Fruit fly (Drosophila melanogaster) whole organism, prepupa: ENCODE measurements around the gene grim.

Source experiments
- Blimp-1 ChIP-seq: fragments of 200-800 bp; sonication (Bioruptor generic); optimal IDR thresholded peaks from 3 replicates; lab custom pipeline; 2017; ENCODE audit warnings: missing biosample characterization, missing genetic modification characterization, mild to moderate bottlenecking, moderate library complexity, missing genetic modification reagents
- CG10631 ChIP-seq: fragments of 200-800 bp; sonication (Bioruptor generic); optimal IDR thresholded peaks from 2 replicates; lab custom pipeline; 2016; ENCODE audit warnings: missing biosample characterization, missing genetic modification characterization
- CG10669 ChIP-seq: fragments of 200-800 bp; sonication (Bioruptor generic); optimal IDR thresholded peaks from 3 replicates; lab custom pipeline; 2018; ENCODE audit warnings: missing biosample characterization, mild to moderate bottlenecking, missing genetic modification characterization, moderate library complexity
- CG11762 ChIP-seq: fragments of 200-800 bp; sonication (Bioruptor generic); optimal IDR thresholded peaks from 3 replicates; lab custom pipeline; 2016; ENCODE audit warnings: missing biosample characterization, missing genetic modification characterization; ENCODE audit not compliant: insufficient read depth
- CG11902 ChIP-seq: fragments of 200-800 bp; sonication (Bioruptor generic); optimal IDR thresholded peaks from 3 replicates; lab custom pipeline; 2016; ENCODE audit warnings: missing biosample characterization, missing genetic modification characterization
- CG15336 ChIP-seq: fragments of 200-800 bp; sonication (Bioruptor generic); IDR thresholded peaks from 2 replicates; pipeline ENCODE4 v1.3.6; 2022; ENCODE audit warnings: missing biosample characterization, missing genetic modification characterization
- CG1621 ChIP-seq: fragments of 200-800 bp; sonication (Bioruptor generic); optimal IDR thresholded peaks from 3 replicates; lab custom pipeline; 2018; ENCODE audit warnings: missing biosample characterization, mild to moderate bottlenecking, missing genetic modification characterization
- CG3032 ChIP-seq: fragments of 200-800 bp; optimal IDR thresholded peaks from 2 replicates; lab custom pipeline; 2019; ENCODE audit warnings: missing biosample characterization, mild to moderate bottlenecking, missing genetic modification characterization, moderate library complexity
- CG31627 ChIP-seq: fragments of 200-800 bp; sonication (Bioruptor generic); optimal IDR thresholded peaks from 3 replicates; lab custom pipeline; 2016; ENCODE audit warnings: missing biosample characterization, missing genetic modification characterization
- CG34406 ChIP-seq: fragments of 200-800 bp; sonication (Bioruptor generic); optimal IDR thresholded peaks from 3 replicates; lab custom pipeline; 2016; ENCODE audit warnings: missing biosample characterization, missing genetic modification characterization
- CG4318 ChIP-seq: fragments of 200-800 bp; sonication (Bioruptor generic); optimal IDR thresholded peaks from 3 replicates; lab custom pipeline; 2017; ENCODE audit warnings: missing biosample characterization, mild to moderate bottlenecking, missing genetic modification characterization
- CG6276 ChIP-seq: fragments of 200-800 bp; sonication (Bioruptor generic); optimal IDR thresholded peaks from 2 replicates; lab custom pipeline; 2017; ENCODE audit warnings: missing biosample characterization, mild to moderate bottlenecking, missing genetic modification characterization
- CG6792 ChIP-seq: fragments of 200-800 bp; sonication (Bioruptor generic); optimal IDR thresholded peaks from 3 replicates; lab custom pipeline; 2016; ENCODE audit warnings: missing biosample characterization, missing genetic modification characterization
- CG6808 ChIP-seq: fragments of 200-800 bp; sonication (Bioruptor generic); optimal IDR thresholded peaks from 3 replicates; lab custom pipeline; 2017; ENCODE audit warnings: missing biosample characterization, missing genetic modification characterization, mild to moderate bottlenecking, moderate library complexity, missing genetic modification reagents
- CG8119 ChIP-seq: fragments of 200-800 bp; sonication (Bioruptor generic); IDR thresholded peaks from 3 replicates; pipeline ENCODE4 v1.3.6; 2022; ENCODE audit warnings: missing biosample characterization, missing genetic modification characterization
- CG8319 ChIP-seq: fragments of 200-800 bp; sonication (Bioruptor generic); optimal IDR thresholded peaks from 3 replicates; lab custom pipeline; 2016; ENCODE audit warnings: missing biosample characterization, missing genetic modification characterization
- CG9139 ChIP-seq: fragments of 200-800 bp; sonication (Bioruptor generic); optimal IDR thresholded peaks from 3 replicates; lab custom pipeline; 2017; ENCODE audit warnings: missing biosample characterization, mild to moderate bottlenecking, missing genetic modification characterization
- Eip75B ChIP-seq: fragments of 200-800 bp; sonication (Bioruptor generic); optimal IDR thresholded peaks from 3 replicates; lab custom pipeline; 2016; ENCODE audit warnings: missing biosample characterization, missing genetic modification characterization
- Eip78C ChIP-seq: fragments of 200-800 bp; sonication (Bioruptor generic); peaks from one replicate; lab custom pipeline; 2016; ENCODE audit warnings: missing biosample characterization, missing genetic modification characterization
- Eip93F ChIP-seq: fragments of 200-800 bp; sonication (Bioruptor generic); optimal IDR thresholded peaks from 2 replicates; lab custom pipeline; 2016; ENCODE audit warnings: missing biosample characterization, mild to moderate bottlenecking, missing genetic modification characterization
- Ets21C ChIP-seq: fragments of 200-800 bp; sonication (Bioruptor generic); optimal IDR thresholded peaks from 3 replicates; lab custom pipeline; 2016; ENCODE audit warnings: missing biosample characterization, missing genetic modification characterization
- Ets96B ChIP-seq: fragments of 200-800 bp; optimal IDR thresholded peaks from 2 replicates; lab custom pipeline; 2019; ENCODE audit warnings: missing biosample characterization, mild to moderate bottlenecking, missing genetic modification characterization, moderate library complexity
- Gug ChIP-seq: fragments of 200-800 bp; sonication (Bioruptor generic); IDR thresholded peaks from 2 replicates; pipeline ENCODE4 v1.3.6; 2022; ENCODE audit warnings: missing biosample characterization, missing genetic modification characterization
- Hr38 ChIP-seq: sonication (Bioruptor generic); optimal IDR thresholded peaks from 2 replicates; lab custom pipeline; 2016; ENCODE audit warnings: missing biosample characterization, missing genetic modification characterization
- Hr39 ChIP-seq: fragments of 200-800 bp; sonication (Bioruptor generic); optimal IDR thresholded peaks from 2 replicates; lab custom pipeline; 2016; ENCODE audit warnings: missing biosample characterization, missing genetic modification characterization
- OdsH ChIP-seq: fragments of 200-800 bp; sonication (Bioruptor generic); optimal IDR thresholded peaks from 3 replicates; lab custom pipeline; 2016; ENCODE audit warnings: missing biosample characterization, missing genetic modification characterization
- Smox ChIP-seq: fragments of 200-800 bp; sonication (Bioruptor generic); optimal IDR thresholded peaks from 3 replicates; lab custom pipeline; 2016; ENCODE audit warnings: missing biosample characterization, missing genetic modification characterization
- Sox102F ChIP-seq: fragments of 200-800 bp; sonication (Bioruptor generic); optimal IDR thresholded peaks from 2 replicates; lab custom pipeline; 2016; ENCODE audit warnings: missing biosample characterization, mild to moderate bottlenecking, missing genetic modification characterization
- Sox14 ChIP-seq: fragments of 200-800 bp; sonication (Bioruptor generic); optimal IDR thresholded peaks from 3 replicates; lab custom pipeline; 2016; ENCODE audit warnings: missing biosample characterization, missing genetic modification characterization
- Sox15 ChIP-seq: fragments of 200-800 bp; sonication (Bioruptor generic); optimal IDR thresholded peaks from 3 replicates; lab custom pipeline; 2016; ENCODE audit warnings: missing biosample characterization, missing genetic modification characterization
- achi ChIP-seq: fragments of 200-800 bp; sonication (Bioruptor generic); optimal IDR thresholded peaks from 3 replicates; lab custom pipeline; 2016; ENCODE audit warnings: missing biosample characterization, missing genetic modification characterization
- acj6 ChIP-seq: fragments of 200-800 bp; sonication (Bioruptor generic); optimal IDR thresholded peaks from 3 replicates; lab custom pipeline; 2016; ENCODE audit warnings: missing biosample characterization, missing genetic modification characterization
- cyc ChIP-seq: fragments of 200-800 bp; sonication (Bioruptor generic); optimal IDR thresholded peaks from 3 replicates; lab custom pipeline; 2016; ENCODE audit warnings: missing biosample characterization, missing genetic modification characterization
- dsx ChIP-seq: fragments of 200-800 bp; optimal IDR thresholded peaks from 3 replicates; lab custom pipeline; 2019; ENCODE audit warnings: missing biosample characterization, mild to moderate bottlenecking, missing genetic modification characterization, moderate library complexity; ENCODE audit not compliant: poor library complexity, severe bottlenecking
- eg ChIP-seq: fragments of 200-800 bp; sonication (Bioruptor generic); IDR thresholded peaks from 3 replicates; pipeline ENCODE4 v1.3.6; 2022; ENCODE audit warnings: missing biosample characterization, missing genetic modification characterization
- esn ChIP-seq: fragments of 200-800 bp; sonication (Bioruptor generic); optimal IDR thresholded peaks from 2 replicates; lab custom pipeline; 2016; ENCODE audit warnings: missing biosample characterization, mild to moderate bottlenecking, missing genetic modification characterization, moderate library complexity
- fd59A ChIP-seq: fragments of 200-800 bp; sonication (Bioruptor generic); optimal IDR thresholded peaks from 2 replicates; lab custom pipeline; 2017; ENCODE audit warnings: missing biosample characterization, mild to moderate bottlenecking, missing genetic modification characterization, missing genetic modification reagents
- fd85E ChIP-seq: fragments of 200-800 bp; sonication (Bioruptor generic); optimal IDR thresholded peaks from 3 replicates; lab custom pipeline; 2016; ENCODE audit warnings: missing biosample characterization, missing genetic modification characterization
- fkh ChIP-seq: fragments of 200-800 bp; sonication (Bioruptor generic); optimal IDR thresholded peaks from 3 replicates; lab custom pipeline; 2017; ENCODE audit warnings: missing biosample characterization, mild to moderate bottlenecking, missing genetic modification characterization, moderate library complexity
- lz ChIP-seq: fragments of 200-800 bp; sonication (Bioruptor generic); optimal IDR thresholded peaks from 3 replicates; lab custom pipeline; 2016; ENCODE audit warnings: missing biosample characterization, missing genetic modification characterization
- net ChIP-seq: fragments of 200-800 bp; sonication (Bioruptor generic); optimal IDR thresholded peaks from 3 replicates; lab custom pipeline; 2016; ENCODE audit warnings: missing biosample characterization, missing genetic modification characterization
- pdm3 ChIP-seq: fragments of 200-800 bp; sonication (Bioruptor generic); optimal IDR thresholded peaks from 3 replicates; lab custom pipeline; 2016; ENCODE audit warnings: missing biosample characterization, missing genetic modification characterization
- ss ChIP-seq, 2 experiments: fragments of 200-800 bp; sonication (Bioruptor generic); optimal IDR thresholded peaks; 2 replicates in 1 of 2; 3 replicates in 1 of 2; lab custom pipeline; 2017 to 2018; ENCODE audit warnings: mild to moderate bottlenecking in 2 of 2, missing biosample characterization in 2 of 2, missing genetic modification characterization in 2 of 2, moderate library complexity in 1 of 2
- svp ChIP-seq: fragments of 200-800 bp; sonication (Bioruptor generic); peaks from one replicate; lab custom pipeline; 2016; ENCODE audit warnings: missing biosample characterization, missing genetic modification characterization
- topi ChIP-seq: fragments of 200-800 bp; sonication (Bioruptor generic); optimal IDR thresholded peaks from 3 replicates; lab custom pipeline; 2016; ENCODE audit warnings: missing biosample characterization, missing genetic modification characterization
- vri ChIP-seq: fragments of 200-800 bp; sonication (Bioruptor generic); optimal IDR thresholded peaks from 3 replicates; lab custom pipeline; 2016; ENCODE audit warnings: missing biosample characterization, mild to moderate bottlenecking, missing genetic modification characterization

The grim gene

DNA sequence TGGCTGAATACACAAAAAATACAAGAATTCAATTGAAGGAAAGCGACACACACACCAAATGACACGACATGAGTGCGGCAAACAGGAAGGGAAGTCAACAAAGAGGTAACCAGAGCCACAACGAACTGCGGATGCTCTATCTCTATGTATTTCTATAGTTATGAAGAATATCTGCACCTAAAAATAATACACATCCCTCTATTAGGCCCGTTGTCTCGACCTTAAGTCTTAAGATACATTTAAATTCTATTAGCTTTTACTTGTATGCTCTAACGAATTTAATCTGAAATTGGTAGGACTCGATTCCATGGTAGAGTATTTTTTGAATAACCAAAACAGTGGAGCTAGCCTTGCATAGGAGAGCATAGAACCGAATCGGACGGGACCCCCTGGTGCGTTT is 23.0 kb downstream of the grim start (continued):
- TF ChIP-seq CG6276 (GFP tag; lab: Kevin White, UChicago), result peak; percentile 35
- TF ChIP-seq achi (GFP tag; lab: Kevin White, UChicago), result peak; percentile 66
- TF ChIP-seq Hr39 (GFP tag; lab: Kevin White, UChicago), result peak; percentile 50
- no peak for TF ChIP-seq Hr38 (GFP tag; lab: Kevin White, UChicago)
- TF ChIP-seq ss (GFP tag; optimal IDR thresholded peaks at IDR 0.05; lab: Kevin White, UChicago), result peak; percentile 31 to 56
- peak; percentile 42 for TF ChIP-seq CG3032 (tag; lab: Kevin White, UChicago)
- peak; percentile 81 for TF ChIP-seq fkh (GFP tag; lab: Kevin White, UChicago)
- TF ChIP-seq CG9139, result no peak
- no peak for TF ChIP-seq CG8319 (GFP tag; lab: Kevin White, UChicago)
- peak; percentile 71 for TF ChIP-seq eg (GFP tag; lab: Robert Waterston, UW)
- peak; percentile 30 for TF ChIP-seq CG4318 (GFP tag; lab: Kevin White, UChicago)
- peak; percentile 47 for TF ChIP-seq CG6792 (GFP tag; lab: Kevin White, UChicago)
- TF ChIP-seq net (GFP tag; lab: Kevin White, UChicago), result peak; percentile 56
- TF ChIP-seq CG8119 (GFP tag; lab: Robert Waterston, UW), result peak; percentile 75; the same call in 2 of the 3 replicates
- no peak for TF ChIP-seq Blimp-1 (GFP tag; lab: Kevin White, UChicago)
- peak; percentile 7 for TF ChIP-seq vri (GFP tag; lab: Kevin White, UChicago)
- TF ChIP-seq CG1621 (tag; lab: Kevin White, UChicago), result peak; percentile 37
- TF ChIP-seq CG10669 (GFP tag; lab: Kevin White, UChicago), result peak; percentile 51
- TF ChIP-seq dsx (GFP tag; lab: Kevin White, UChicago), result peak; percentile 16
- peak; percentile 21 for TF ChIP-seq CG6808 (GFP tag; lab: Kevin White, UChicago)
- peak; percentile 17 for TF ChIP-seq Ets21C (GFP tag; lab: Kevin White, UChicago)

DNA sequence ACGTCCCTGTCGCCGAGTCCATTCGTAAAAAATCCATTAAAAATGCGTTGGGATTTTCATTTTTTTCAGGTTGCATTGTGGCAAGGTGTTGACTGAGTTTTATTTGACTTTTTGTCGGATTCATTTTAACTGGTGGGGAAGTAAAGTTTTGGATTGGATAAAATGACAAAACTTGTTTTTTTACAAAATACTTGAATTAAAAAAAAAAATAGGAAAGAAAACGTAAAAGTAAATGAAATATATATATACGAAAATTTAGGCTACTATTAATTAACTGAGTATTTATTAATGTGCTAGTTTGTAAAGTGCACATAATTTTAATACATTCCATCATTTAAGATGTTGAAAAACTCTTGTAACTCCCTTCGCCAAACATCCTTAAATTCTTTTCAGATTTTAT is 27.6 kb downstream of the grim start:
- peak; percentile 61 for TF ChIP-seq svp (GFP tag; lab: Kevin White, UChicago)
- TF ChIP-seq dsx (GFP tag; lab: Kevin White, UChicago), result no peak
- peak; percentile 67 for TF ChIP-seq Eip78C (GFP tag; lab: Kevin White, UChicago)
- TF ChIP-seq Smox, result peak; percentile 9

DNA sequence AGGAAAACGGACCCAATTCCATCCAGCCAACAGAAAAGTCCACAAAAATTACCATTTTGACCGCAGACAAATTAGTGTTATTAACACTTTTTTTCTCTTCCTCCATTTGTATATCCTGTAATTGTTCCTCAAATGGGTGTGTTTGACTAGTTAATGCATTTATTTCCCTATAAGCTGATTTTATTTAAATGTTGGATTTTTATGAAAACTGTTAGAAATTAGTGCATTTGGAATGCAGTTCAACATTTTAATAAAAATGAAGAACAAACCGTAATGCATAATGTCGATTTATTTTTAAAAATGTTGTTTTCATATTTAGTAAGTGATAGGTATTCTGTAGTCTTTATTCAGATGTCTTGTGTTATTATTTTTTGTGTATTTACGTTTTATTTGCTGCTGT is 28.3 kb downstream of the grim start:
- TF ChIP-seq net (GFP tag; lab: Kevin White, UChicago) (no peak), Eip78C (GFP tag; lab: Kevin White, UChicago) (peak; percentile 75), achi (GFP tag; lab: Kevin White, UChicago) (peak; percentile 20), Ets21C (GFP tag; lab: Kevin White, UChicago) (peak; percentile 45), acj6 (GFP tag; lab: Kevin White, UChicago) (peak; percentile 9), Ets96B (tag; lab: Kevin White, UChicago) (no peak), Eip93F (no peak), pdm3 (GFP tag; lab: Kevin White, UChicago) (peak; percentile 33), topi (GFP tag; lab: Kevin White, UChicago) (peak; percentile 57), svp (GFP tag; lab: Kevin White, UChicago) (peak; percentile 60), lz (GFP tag; lab: Kevin White, UChicago) (peak; percentile 69), fd85E (GFP tag; lab: Kevin White, UChicago) (no peak), CG6792 (GFP tag; lab: Kevin White, UChicago) (peak; percentile 61), Sox14 (GFP tag; lab: Kevin White, UChicago) (peak; percentile 9), CG10631 (GFP tag; lab: Kevin White, UChicago) (peak; percentile 32), Smox (peak; percentile 43), CG8119 (GFP tag; lab: Robert Waterston, UW) (0 out of 3 replicates have a peak, but pooled peaks have one; percentile 14), Sox15 (peak; percentile 17), CG11902 (no peak), Sox102F (no peak), esn (GFP tag; lab: Kevin White, UChicago) (peak; percentile 74), CG31627 (GFP tag; lab: Kevin White, UChicago) (peak; percentile 19), Hr39 (GFP tag; lab: Kevin White, UChicago) (peak; percentile 53), fd59A (GFP tag; lab: Kevin White, UChicago) (no peak), CG34406 (GFP tag; lab: Kevin White, UChicago) (peak; percentile 38), Gug (GFP tag; lab: Robert Waterston, UW) (no peak), OdsH (GFP tag; lab: Kevin White, UChicago) (peak; percentile 25), cyc (GFP tag; lab: Kevin White, UChicago) (peak; percentile 6), Eip75B (GFP tag; lab: Kevin White, UChicago) (peak; percentile 35), CG6276 (GFP tag; lab: Kevin White, UChicago) (no peak), CG11762 (GFP tag; lab: Kevin White, UChicago) (no peak), eg (GFP tag; lab: Robert Waterston, UW) (no peak), CG3032 (tag; lab: Kevin White, UChicago) (no peak), CG15336 (GFP tag; lab: Robert Waterston, UW) (no peak)
